Fruit fly (Drosophila melanogaster): ENCODE results near the gene SH3PX1.
A peak's percentile ranks its signal among the peaks of the same experiment; 100 is the strongest.

Gene SH3PX1

DNA sequence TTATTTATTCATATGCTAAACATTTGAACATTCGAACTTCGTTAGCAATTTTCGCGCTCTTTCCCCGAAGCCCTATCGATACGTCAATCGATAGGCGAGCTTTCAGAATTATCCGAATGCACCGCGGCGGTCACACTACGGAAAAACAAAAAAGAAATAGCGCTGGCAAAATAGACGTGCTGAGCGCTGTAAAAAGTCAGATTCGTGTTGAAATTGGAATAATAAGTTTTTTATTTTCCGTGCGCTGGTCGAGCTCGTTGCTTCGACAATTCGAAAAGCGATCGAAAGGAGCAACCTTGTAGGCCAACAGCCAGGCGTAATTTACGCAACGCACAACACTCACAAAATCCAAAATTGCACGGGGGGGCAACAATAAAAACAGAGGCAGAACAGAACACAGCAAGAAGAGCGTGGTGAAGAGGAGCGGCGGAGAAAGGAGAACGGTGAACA lies 15.4 kb downstream of the SH3PX1 start, which contains the start of gene Ubc4 (continued):
- TF ChIP-seq CG14860 (GFP tag; IDR thresholded peaks at IDR 0.05; ENCODE audit: partially characterized antibody) (peak; percentile 70), MBD-R2 (GFP tag; IDR thresholded peaks at IDR 0.05) (peak; percentile 56; the same call in 1 of the 2 replicates), Elba2 (GFP tag; optimal IDR thresholded peaks at IDR 0.05) (no peak), CG13624 (GFP tag; optimal IDR thresholded peaks at IDR 0.05) (peak; percentile 8), CG1024 (GFP tag; IDR thresholded peaks at IDR 0.05) (no peak), NK7.1 (GFP tag; optimal IDR thresholded peaks at IDR 0.05) (no peak), D (optimal IDR thresholded peaks at IDR 0.05) (no peak), D (GFP tag; optimal IDR thresholded peaks at IDR 0.05) (no peak), Xrp1 (GFP tag; IDR thresholded peaks at IDR 0.05) (no peak), h (optimal IDR thresholded peaks at IDR 0.05) (no peak), ci (GFP tag; IDR thresholded peaks at IDR 0.05) (peak; percentile 21; the same call in 1 of the 3 replicates), prd (optimal IDR thresholded peaks at IDR 0.05) (no peak), prd (GFP tag; IDR thresholded peaks at IDR 0.05) (0 out of 3 replicates have a peak, but pooled peaks have one; percentile 10), Hr78 (GFP tag; optimal IDR thresholded peaks at IDR 0.05) (no peak), Nf-YC (tag; optimal IDR thresholded peaks at IDR 0.05) (peak; percentile 74), CG6791 (GFP tag; IDR thresholded peaks at IDR 0.05; ENCODE audit: partially characterized antibody) (peak; percentile 84), CG34224 (GFP tag; IDR thresholded peaks at IDR 0.05; ENCODE audit: partially characterized antibody) (peak; percentile 87), crp (GFP tag; optimal IDR thresholded peaks at IDR 0.05) (no peak), CG18599 (GFP tag; optimal IDR thresholded peaks at IDR 0.05) (no peak), bbx (GFP tag; IDR thresholded peaks at IDR 0.05; ENCODE audit: partially characterized antibody) (peak; percentile 89), HLHmδ (GFP tag; optimal IDR thresholded peaks at IDR 0.05) (no peak), Stat92E (GFP tag; optimal IDR thresholded peaks at IDR 0.05) (no peak), CG10654 (GFP tag; optimal IDR thresholded peaks at IDR 0.05) (no peak), CG31224 (GFP tag; IDR thresholded peaks at IDR 0.05) (no peak), Rx (GFP tag; IDR thresholded peaks at IDR 0.05) (no peak), CHES-1-like (GFP tag; optimal IDR thresholded peaks at IDR 0.05) (peak; percentile 11), CG12942 (GFP tag; optimal IDR thresholded peaks at IDR 0.05) (no peak), Ada2b (GFP tag; IDR thresholded peaks at IDR 0.05) (no peak), fd96Cb (tag; optimal IDR thresholded peaks at IDR 0.05) (no peak), Xbp1 (GFP tag; optimal IDR thresholded peaks at IDR 0.05) (peak; percentile 5), bsh (GFP tag; optimal IDR thresholded peaks at IDR 0.05) (no peak), Taf1 (GFP tag; IDR thresholded peaks at IDR 0.05) (no peak), ara (GFP tag; IDR thresholded peaks at IDR 0.05) (no peak), CG6765 (GFP tag; optimal IDR thresholded peaks at IDR 0.05) (no peak), pum (GFP tag; optimal IDR thresholded peaks at IDR 0.05) (no peak), phol (tag; optimal IDR thresholded peaks at IDR 0.05) (no peak), gt (GFP tag; IDR thresholded peaks at IDR 0.05) (no peak), chinmo (GFP tag; IDR thresholded peaks at IDR 0.05; ENCODE audit: partially characterized antibody) (peak; percentile 66; the same call in 3 of the 4 replicates), z (GFP tag; IDR thresholded peaks at IDR 0.05) (no peak), Dek (tag; optimal IDR thresholded peaks at IDR 0.05) (no peak), CG17328 (GFP tag; IDR thresholded peaks at IDR 0.05) (no peak), odd (GFP tag; optimal IDR thresholded peaks at IDR 0.05) (no peak), CG3407 (GFP tag; optimal IDR thresholded peaks at IDR 0.05) (no peak), dmrt11E (tag; optimal IDR thresholded peaks at IDR 0.05) (no peak), mld (GFP tag; IDR thresholded peaks at IDR 0.05; ENCODE audit: partially characterized antibody) (peak; percentile 71; the same call in 2 of the 3 replicates), caup (GFP tag; optimal IDR thresholded peaks at IDR 0.05; ENCODE audit: severe bottlenecking) (no peak), eve (GFP tag; optimal IDR thresholded peaks at IDR 0.05) (no peak), sima (GFP tag; optimal IDR thresholded peaks at IDR 0.05) (no peak), mirr (GFP tag; optimal IDR thresholded peaks at IDR 0.05) (no peak), CG13894 (tag; optimal IDR thresholded peaks at IDR 0.05) (no peak)

All from whole organism, embryonic.